Worm (Caenorhabditis elegans) whole organism, L4 larva: Measurements from ENCODE around the gene C47E8.3.

Experiments used
- T20F7.1 ChIP-seq: fragments of 200-800 bp; sonication (Bioruptor generic); optimal IDR thresholded peaks from 2 replicates; lab custom pipeline; 2018; ENCODE audit warnings: mild to moderate bottlenecking, missing genetic modification characterization, missing compliant biosample characterization
- Y5F2A.4 ChIP-seq: fragments of 200-800 bp; sonication (Bioruptor generic); optimal IDR thresholded peaks from 2 replicates; lab custom pipeline; 2018; ENCODE audit warnings: mild to moderate bottlenecking, missing genetic modification characterization, missing compliant biosample characterization
- Y75B8A.6 ChIP-seq: fragments of 200-800 bp; sonication (Bioruptor generic); IDR thresholded peaks from 2 replicates; pipeline ENCODE4 v1.3.6; 2022; ENCODE audit warnings: missing genetic modification reagents, missing genetic modification characterization, missing compliant biosample characterization
- aha-1 ChIP-seq: fragments of 150-350 bp; peaks from one replicate; lab custom pipeline; 2014; ENCODE audit warnings: missing biosample characterization, missing genetic modification characterization
- ama-1 ChIP-seq: fragments of 150-350 bp; optimal IDR thresholded peaks from 2 replicates; lab custom pipeline; 2014; ENCODE audit warnings: inconsistent platforms, mixed read lengths
- ceh-82 ChIP-seq: sonication (generic microtip); optimal IDR thresholded peaks from 2 replicates; lab custom pipeline; 2017; ENCODE audit warnings: missing biosample characterization, missing genetic modification characterization
- ces-1 ChIP-seq: fragments of 150-350 bp; sonication (generic microtip); optimal IDR thresholded peaks from 4 replicates; lab custom pipeline; 2014; ENCODE audit warnings: missing biosample characterization, missing genetic modification reagents, missing genetic modification characterization
- daf-12 ChIP-seq: fragments of 150-350 bp; optimal IDR thresholded peaks from 2 replicates; lab custom pipeline; 2014; ENCODE audit warnings: missing biosample characterization, missing genetic modification reagents, missing genetic modification characterization
- dmd-6 ChIP-seq: fragments of 200-800 bp; sonication (Bioruptor generic); IDR thresholded peaks from 2 replicates; pipeline ENCODE4 v1.3.6; 2022; ENCODE audit warnings: missing genetic modification reagents, missing genetic modification characterization, missing compliant biosample characterization
- fos-1 ChIP-seq: fragments of 150-350 bp; optimal IDR thresholded peaks from 2 replicates; lab custom pipeline; 2014; ENCODE audit warnings: missing biosample characterization, missing genetic modification characterization
- hlh-11 ChIP-seq: fragments of 200-800 bp; sonication (Bioruptor generic); optimal IDR thresholded peaks from 2 replicates; lab custom pipeline; 2018; ENCODE audit warnings: mild to moderate bottlenecking, missing genetic modification characterization, missing compliant biosample characterization
- hlh-30 ChIP-seq: sonication (generic microtip); optimal IDR thresholded peaks from 2 replicates; lab custom pipeline; 2017; ENCODE audit warnings: antibody characterized with exemption, mild to moderate bottlenecking, missing genetic modification characterization, missing compliant biosample characterization; ENCODE audit not compliant: insufficient read depth
- jun-1 ChIP-seq: fragments of 150-350 bp; optimal IDR thresholded peaks from 2 replicates; lab custom pipeline; 2014; ENCODE audit warnings: missing biosample characterization, missing genetic modification reagents, missing genetic modification characterization
- lin-15B ChIP-seq: fragments of 150-350 bp; sonication (generic microtip); optimal IDR thresholded peaks from 3 replicates; lab custom pipeline; 2014; ENCODE audit warnings: missing biosample characterization, missing genetic modification characterization
- lir-3 ChIP-seq: sonication (generic microtip); optimal IDR thresholded peaks from 2 replicates; lab custom pipeline; 2016; ENCODE audit warnings: mild to moderate bottlenecking, missing genetic modification characterization, missing compliant biosample characterization
- lsy-2 ChIP-seq, 2 experiments: fragments of 150-350 bp in 1 of 2; sonication (generic microtip) in 1 of 2; optimal IDR thresholded peaks; 2 replicates each; lab custom pipeline; 2014 to 2017; ENCODE audit warnings: missing biosample characterization in 2 of 2, missing genetic modification characterization in 2 of 2
- madf-9 ChIP-seq: fragments of 200-800 bp; sonication (Bioruptor generic); conservative IDR thresholded peaks from 2 replicates; pipeline ENCODE4 v1.3.6; 2022; ENCODE audit warnings: missing genetic modification reagents, missing genetic modification characterization, missing compliant biosample characterization
- mdl-1 ChIP-seq, 2 experiments: fragments of 150-350 bp in 1 of 2; sonication (generic microtip) in 1 of 2; optimal IDR thresholded peaks; 2 replicates each; lab custom pipeline; 2014 to 2017; ENCODE audit warnings: missing biosample characterization in 2 of 2, missing genetic modification characterization in 2 of 2
- mdt-29 ChIP-seq: fragments of 200-800 bp; sonication (Bioruptor generic); IDR thresholded peaks from 2 replicates; pipeline ENCODE4 v1.3.6; 2022; ENCODE audit warnings: missing genetic modification reagents, missing genetic modification characterization, missing compliant biosample characterization
- mep-1 ChIP-seq: fragments of 150-350 bp; sonication (generic microtip); optimal IDR thresholded peaks from 3 replicates; lab custom pipeline; 2014; ENCODE audit warnings: missing biosample characterization, missing genetic modification characterization
- mxl-3 ChIP-seq: fragments of 200-800 bp; sonication (Bioruptor generic); optimal IDR thresholded peaks from 2 replicates; lab custom pipeline; 2018; ENCODE audit warnings: mild to moderate bottlenecking, missing genetic modification characterization, missing compliant biosample characterization
- nhr-111 ChIP-seq: fragments of 200-800 bp; sonication (Bioruptor generic); optimal IDR thresholded peaks from 2 replicates; lab custom pipeline; 2018; ENCODE audit warnings: mild to moderate bottlenecking, missing genetic modification characterization, missing compliant biosample characterization
- nhr-237 ChIP-seq: sonication (generic microtip); optimal IDR thresholded peaks from 2 replicates; lab custom pipeline; 2017; ENCODE audit warnings: missing biosample characterization, missing genetic modification characterization
- nhr-25 ChIP-seq: sonication (generic microtip); optimal IDR thresholded peaks from 2 replicates; lab custom pipeline; 2017; ENCODE audit warnings: missing genetic modification characterization, mild to moderate bottlenecking, missing compliant biosample characterization, antibody characterized with exemption, moderate library complexity, borderline replicate concordance; ENCODE audit not compliant: insufficient read depth
- nhr-28 ChIP-seq: fragments of 150-350 bp; optimal IDR thresholded peaks from 2 replicates; lab custom pipeline; 2014; ENCODE audit warnings: missing biosample characterization, missing genetic modification characterization
- nhr-48 ChIP-seq: sonication (generic microtip); optimal IDR thresholded peaks from 2 replicates; lab custom pipeline; 2016; ENCODE audit warnings: mild to moderate bottlenecking, missing genetic modification characterization, missing compliant biosample characterization
- nhr-76 ChIP-seq: fragments of 150-350 bp; optimal IDR thresholded peaks from 2 replicates; lab custom pipeline; 2014; ENCODE audit warnings: missing biosample characterization, missing genetic modification characterization
- pha-4 ChIP-seq, 2 experiments: fragments of 150-350 bp in 1 of 2; fragments of 200-800 bp in 1 of 2; sonication (Bioruptor generic) in 1 of 2; IDR thresholded peaks in 1 of 2; optimal IDR thresholded peaks in 1 of 2; 2 replicates each; pipeline versions ENCODE4 v1.3.6 to Lab custom; 2014 to 2022; ENCODE audit warnings: missing genetic modification characterization in 2 of 2, missing genetic modification reagents in 2 of 2, missing biosample characterization in 1 of 2, missing compliant biosample characterization in 1 of 2
- skn-1 ChIP-seq: fragments of 150-350 bp; optimal IDR thresholded peaks from 2 replicates; lab custom pipeline; 2014; ENCODE audit warnings: missing biosample characterization, missing genetic modification characterization
- spr-1 ChIP-seq: sonication (generic microtip); optimal IDR thresholded peaks from 2 replicates; lab custom pipeline; 2016; ENCODE audit warnings: mild to moderate bottlenecking, missing genetic modification characterization, missing compliant biosample characterization
- tra-1 ChIP-seq: fragments of 200-800 bp; sonication (Bioruptor generic); IDR thresholded peaks from 2 replicates; pipeline ENCODE4 v1.3.6; 2022; ENCODE audit warnings: missing genetic modification reagents, missing genetic modification characterization, missing compliant biosample characterization
- vab-7 ChIP-seq: fragments of 200-800 bp; sonication (Bioruptor generic); IDR thresholded peaks from 2 replicates; pipeline ENCODE4 v1.3.6; 2022; ENCODE audit warnings: missing genetic modification reagents, missing genetic modification characterization, missing compliant biosample characterization
- zfp-3 ChIP-seq: fragments of 200-800 bp; sonication (Bioruptor generic); conservative IDR thresholded peaks from 2 replicates; pipeline ENCODE4 v1.3.6; 2022; ENCODE audit warnings: missing genetic modification reagents, missing genetic modification characterization, missing compliant biosample characterization

C47E8.3 gene

ce11 chrV:14725409-14725808, 45.3 kb downstream of the C47E8.3 start:
- TF ChIP-seq nhr-48 (peak; percentile 91), lir-3 (tag; lab: Kevin White, UChicago) (no peak), mdl-1 (tag; optimal IDR thresholded peaks at IDR 0.05; lab: Kevin White, UChicago) (no peak), mdt-29 (GFP tag; lab: Robert Waterston, UW) (no peak), nhr-28 (tag; lab: Kevin White, UChicago) (peak; percentile 59), vab-7 (GFP tag; lab: Robert Waterston, UW) (no peak), daf-12 (no peak), nhr-76 (tag; lab: Kevin White, UChicago) (no peak), T20F7.1 (no peak), fos-1 (tag; lab: Kevin White, UChicago) (no peak), dmd-6 (GFP tag; lab: Robert Waterston, UW) (peak; percentile 51), mxl-3 (GFP tag; lab: Kevin White, UChicago) (peak; percentile 3)

ce11 chrV:14726596-14726995, 46.5 kb downstream of the C47E8.3 start, which contains the start of gene Y50E8A.1:
Gene Y50E8A.1, plus strand, starts transcription at chrV:14726896.
- TF ChIP-seq aha-1 (tag; lab: Kevin White, UChicago) (peak; percentile 72), pha-4 (GFP tag; IDR thresholded peaks at IDR 0.05; lab: Robert Waterston, UW) (no peak), pha-4 (tag; optimal IDR thresholded peaks at IDR 0.05; lab: Kevin White, UChicago) (no peak)

ce11 chrV:14728754-14729153, 48.6 kb downstream of the C47E8.3 start, which contains the start of gene Y50E8A.2:
Gene Y50E8A.2, minus strand, starts transcription at chrV:14728854.
- TF ChIP-seq Y5F2A.4: no peak
- TF ChIP-seq Y75B8A.6 (GFP tag; lab: Robert Waterston, UW): no peak
- TF ChIP-seq zfp-3: no peak
- no peak for TF ChIP-seq nhr-48
- no peak for TF ChIP-seq nhr-25 (tag; lab: Kevin White, UChicago)
- no peak for TF ChIP-seq nhr-28 (tag; lab: Kevin White, UChicago)
- TF ChIP-seq ces-1: no peak
- no peak for TF ChIP-seq skn-1 (tag; lab: Kevin White, UChicago)

ce11 chrV:14729343-14729742, 49.2 kb downstream of the C47E8.3 start, which contains the start of gene oig-3:
Gene oig-3, plus strand, starts transcription at chrV:14729643.
- no peak for TF ChIP-seq ceh-82 (tag; lab: Kevin White, UChicago)
- no peak for TF ChIP-seq ama-1 (lab: Kevin White, UChicago)
- TF ChIP-seq spr-1 (tag; lab: Kevin White, UChicago): no peak
- TF ChIP-seq fos-1 (tag; lab: Kevin White, UChicago): no peak
- TF ChIP-seq nhr-111: no peak
- TF ChIP-seq madf-9 (GFP tag; lab: Robert Waterston, UW): no peak
- TF ChIP-seq daf-12: no peak
- no peak for TF ChIP-seq hlh-11
- TF ChIP-seq nhr-237: no peak
- no peak for TF ChIP-seq lin-15B (tag; lab: Kevin White, UChicago)
- TF ChIP-seq lsy-2 (tag; optimal IDR thresholded peaks at IDR 0.05; lab: Kevin White, UChicago): no peak
- no peak for TF ChIP-seq hlh-30 (tag; lab: Kevin White, UChicago)
- TF ChIP-seq Y75B8A.6 (GFP tag; lab: Robert Waterston, UW): no peak
- no peak for TF ChIP-seq mep-1
- TF ChIP-seq mdt-29 (GFP tag; lab: Robert Waterston, UW): no peak
- TF ChIP-seq tra-1 (GFP tag; lab: Robert Waterston, UW): no peak
- no peak for TF ChIP-seq jun-1 (tag; lab: Kevin White, UChicago)
- no peak for TF ChIP-seq pha-4 (GFP tag; IDR thresholded peaks at IDR 0.05; lab: Robert Waterston, UW)
- no peak for TF ChIP-seq pha-4 (tag; optimal IDR thresholded peaks at IDR 0.05; lab: Kevin White, UChicago)
